Worm (Caenorhabditis elegans) whole organism, late embryonic: ENCODE data around the gene T05C7.5.

ENCODE experiments used
- C38D4.7 ChIP-seq: fragments of 200-800 bp; sonication (Bioruptor generic); optimal IDR thresholded peaks from 2 replicates; lab custom pipeline; 2018; ENCODE audit warnings: mild to moderate bottlenecking, missing genetic modification characterization, moderate library complexity, missing compliant biosample characterization
- K09A11.1 ChIP-seq: sonication (generic microtip); optimal IDR thresholded peaks from 2 replicates; lab custom pipeline; 2017; ENCODE audit warnings: antibody characterized with exemption, mild to moderate bottlenecking, missing genetic modification characterization, missing compliant biosample characterization; ENCODE audit not compliant: insufficient read depth
- T23F11.4 ChIP-seq: fragments of 200-800 bp; sonication (Bioruptor generic); optimal IDR thresholded peaks from 2 replicates; lab custom pipeline; 2018; ENCODE audit warnings: mild to moderate bottlenecking, missing genetic modification characterization, missing compliant biosample characterization
- ahr-1 ChIP-seq: sonication (generic microtip); optimal IDR thresholded peaks from 2 replicates; lab custom pipeline; 2016; ENCODE audit warnings: missing genetic modification characterization, missing compliant biosample characterization
- ceh-18 ChIP-seq: sonication (generic microtip); optimal IDR thresholded peaks from 2 replicates; lab custom pipeline; 2016; ENCODE audit warnings: missing genetic modification characterization, missing compliant biosample characterization
- ceh-19 ChIP-seq: fragments of 200-800 bp; sonication (Bioruptor generic); optimal IDR thresholded peaks from 2 replicates; lab custom pipeline; 2018; ENCODE audit warnings: mild to moderate bottlenecking, missing genetic modification characterization, missing compliant biosample characterization
- ceh-2 ChIP-seq: sonication (generic microtip); optimal IDR thresholded peaks from 2 replicates; lab custom pipeline; 2016; ENCODE audit warnings: missing genotype, missing genetic modification characterization, missing compliant biosample characterization
- ceh-22 ChIP-seq: sonication (generic microtip); optimal IDR thresholded peaks from 2 replicates; lab custom pipeline; 2017; ENCODE audit warnings: missing biosample characterization, missing genetic modification characterization
- ceh-31 ChIP-seq: sonication (generic microtip); optimal IDR thresholded peaks from 2 replicates; lab custom pipeline; 2016; ENCODE audit warnings: missing genetic modification characterization, missing compliant biosample characterization
- ceh-9 ChIP-seq: sonication (generic microtip); optimal IDR thresholded peaks from 2 replicates; lab custom pipeline; 2016; ENCODE audit warnings: mild to moderate bottlenecking, missing genetic modification characterization, inconsistent platforms, missing compliant biosample characterization
- dmd-4 ChIP-seq: sonication (generic microtip); optimal IDR thresholded peaks from 2 replicates; lab custom pipeline; 2016; ENCODE audit warnings: borderline replicate concordance, missing genetic modification characterization, missing compliant biosample characterization
- dve-1 ChIP-seq: sonication (generic microtip); optimal IDR thresholded peaks from 2 replicates; lab custom pipeline; 2017; ENCODE audit warnings: antibody characterized with exemption, mild to moderate bottlenecking, missing genetic modification characterization, missing compliant biosample characterization
- elt-2 ChIP-seq: sonication (generic microtip); optimal IDR thresholded peaks from 2 replicates; lab custom pipeline; 2016; ENCODE audit warnings: missing genetic modification reagents, missing genetic modification characterization, missing compliant biosample characterization
- eyg-1 ChIP-seq: sonication (generic microtip); optimal IDR thresholded peaks from 2 replicates; lab custom pipeline; 2016; ENCODE audit warnings: missing genotype, missing genetic modification characterization, missing compliant biosample characterization
- fkh-10 ChIP-seq: fragments of 150-350 bp; optimal IDR thresholded peaks from 2 replicates; lab custom pipeline; 2014; ENCODE audit warnings: missing biosample characterization, missing genetic modification reagents, missing genetic modification characterization
- hlh-13 ChIP-seq: fragments of 200-800 bp; sonication (Bioruptor generic); optimal IDR thresholded peaks from 2 replicates; lab custom pipeline; 2018; ENCODE audit warnings: mild to moderate bottlenecking, missing genetic modification characterization, missing compliant biosample characterization
- hlh-15 ChIP-seq: sonication (generic microtip); optimal IDR thresholded peaks from 2 replicates; lab custom pipeline; 2016; ENCODE audit warnings: missing genetic modification characterization, missing compliant biosample characterization
- hlh-30 ChIP-seq: sonication (generic microtip); optimal IDR thresholded peaks from 2 replicates; lab custom pipeline; 2017; ENCODE audit warnings: antibody characterized with exemption, missing genetic modification characterization, missing compliant biosample characterization; ENCODE audit not compliant: insufficient read depth
- lin-11 ChIP-seq: fragments of 200-800 bp; sonication (Bioruptor generic); optimal IDR thresholded peaks from 2 replicates; lab custom pipeline; 2018; ENCODE audit warnings: mild to moderate bottlenecking, missing genetic modification characterization, missing compliant biosample characterization
- madf-2 ChIP-seq: sonication (generic microtip); optimal IDR thresholded peaks from 2 replicates; lab custom pipeline; 2017; ENCODE audit warnings: missing genetic modification characterization, missing compliant biosample characterization
- mec-3 ChIP-seq: sonication (generic microtip); optimal IDR thresholded peaks from 2 replicates; lab custom pipeline; 2016; ENCODE audit warnings: borderline replicate concordance, missing genetic modification characterization, missing compliant biosample characterization
- nfya-1 ChIP-seq: sonication (generic microtip); optimal IDR thresholded peaks from 2 replicates; lab custom pipeline; 2017; ENCODE audit warnings: missing genetic modification characterization, mild to moderate bottlenecking, missing compliant biosample characterization, antibody characterized with exemption, moderate library complexity
- nhr-11 ChIP-seq: fragments of 150-350 bp; optimal IDR thresholded peaks from 2 replicates; lab custom pipeline; 2014; ENCODE audit warnings: missing biosample characterization, missing genetic modification characterization
- npax-4 ChIP-seq: sonication (generic microtip); optimal IDR thresholded peaks from 2 replicates; lab custom pipeline; 2016; ENCODE audit warnings: missing genetic modification characterization, missing compliant biosample characterization
- odd-2 ChIP-seq: sonication (generic microtip); optimal IDR thresholded peaks from 2 replicates; lab custom pipeline; 2017; ENCODE audit warnings: antibody characterized with exemption, mild to moderate bottlenecking, missing genetic modification characterization, missing compliant biosample characterization
- pag-3 ChIP-seq: sonication (generic microtip); optimal IDR thresholded peaks from 2 replicates; lab custom pipeline; 2016; ENCODE audit warnings: missing compliant biosample characterization, missing genetic modification characterization, borderline replicate concordance
- pat-9 ChIP-seq: fragments of 200-800 bp; sonication (Bioruptor generic); optimal IDR thresholded peaks from 2 replicates; lab custom pipeline; 2018; ENCODE audit warnings: mild to moderate bottlenecking, missing genetic modification characterization, moderate library complexity, missing compliant biosample characterization
- pax-1 ChIP-seq: fragments of 150-350 bp; optimal IDR thresholded peaks from 2 replicates; lab custom pipeline; 2014; ENCODE audit warnings: missing biosample characterization, missing genetic modification characterization
- pha-4 ChIP-seq: fragments of 150-350 bp; optimal IDR thresholded peaks from 2 replicates; lab custom pipeline; 2018; ENCODE audit warnings: missing biosample characterization, missing genetic modification reagents, missing genetic modification characterization
- ref-2 ChIP-seq: sonication (generic microtip); optimal IDR thresholded peaks from 2 replicates; lab custom pipeline; 2016; ENCODE audit warnings: missing genetic modification characterization, missing compliant biosample characterization
- rnt-1 ChIP-seq: sonication (generic microtip); optimal IDR thresholded peaks from 2 replicates; lab custom pipeline; 2016; ENCODE audit warnings: missing genetic modification characterization, missing compliant biosample characterization
- sox-4 ChIP-seq: sonication (generic microtip); optimal IDR thresholded peaks from 2 replicates; lab custom pipeline; 2017; ENCODE audit warnings: mild to moderate bottlenecking, missing genetic modification characterization, inconsistent platforms, missing compliant biosample characterization
- unc-42 ChIP-seq: sonication (generic microtip); optimal IDR thresholded peaks from 2 replicates; lab custom pipeline; 2016; ENCODE audit warnings: missing genotype, missing genetic modification characterization, missing compliant biosample characterization
- unc-55 ChIP-seq: sonication (generic microtip); optimal IDR thresholded peaks from 2 replicates; lab custom pipeline; 2017; ENCODE audit warnings: missing biosample characterization, missing genetic modification reagents, missing genetic modification characterization
- unc-86 ChIP-seq: sonication (generic microtip); optimal IDR thresholded peaks from 2 replicates; lab custom pipeline; 2016; ENCODE audit warnings: missing genetic modification characterization, missing compliant biosample characterization
- ztf-16 ChIP-seq: sonication (generic microtip); optimal IDR thresholded peaks from 2 replicates; lab custom pipeline; 2017; ENCODE audit warnings: missing genetic modification characterization, missing compliant biosample characterization

The T05C7.5 gene

DNA sequence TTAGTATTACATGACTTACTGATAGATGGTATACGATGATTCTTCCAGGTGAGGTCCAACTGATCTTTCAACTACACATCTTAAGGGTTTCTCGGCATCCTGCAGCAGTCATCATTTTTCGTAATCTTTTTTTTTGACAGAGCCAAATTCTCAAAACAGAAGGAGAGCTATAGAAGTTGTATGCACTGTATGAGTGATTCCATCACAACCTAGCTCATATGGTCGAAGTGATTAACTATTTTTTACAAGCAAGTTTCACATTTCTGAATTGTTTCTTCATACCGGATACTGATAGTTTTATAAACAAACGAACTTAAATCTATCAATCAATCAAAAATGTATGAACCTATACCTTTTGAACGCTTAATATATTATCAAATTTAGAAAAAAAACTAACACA lies at the start of gene T05C7.5:
T05C7.5 (minus strand) TSS at position 101 of the 400 bp plus-strand sequence.
- TF ChIP-seq C38D4.7 (GFP tag; lab: Kevin White, UChicago) (no peak), pat-9 (tag; lab: Kevin White, UChicago) (no peak), lin-11 (no peak), unc-55 (GFP tag; lab: Kevin White, UChicago) (no peak), hlh-13 (no peak), K09A11.1 (tag; lab: Kevin White, UChicago) (no peak)
- TF ChIP-seq, all 69 proteins: peak for 0

DNA sequence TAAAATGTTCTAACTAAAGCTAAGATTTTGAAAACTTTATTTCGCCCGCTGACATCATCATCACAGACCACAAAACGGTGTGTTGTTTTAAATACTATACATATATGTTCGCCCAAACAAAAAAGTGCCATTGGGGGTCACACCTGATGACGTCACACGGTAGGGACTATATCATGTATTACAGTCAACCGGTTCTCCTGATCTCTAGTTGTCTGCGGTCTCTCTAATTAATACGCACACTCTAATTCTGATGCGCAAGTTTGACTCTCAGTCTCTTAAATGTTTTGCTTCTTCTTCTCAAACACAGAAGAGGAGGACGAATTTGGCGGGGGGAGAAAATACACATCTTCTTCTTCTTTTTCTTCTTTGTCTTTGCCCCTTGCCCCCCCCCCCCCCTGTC lies 44.1 kb upstream of the T05C7.5 start:
- TF ChIP-seq elt-2 (tag; lab: Kevin White, UChicago) (no peak), hlh-13 (no peak), dve-1 (no peak), ceh-31 (no peak), hlh-15 (no peak), unc-86 (tag; lab: Kevin White, UChicago) (no peak), nhr-11 (no peak), rnt-1 (tag; lab: Kevin White, UChicago) (no peak), unc-55 (GFP tag; lab: Kevin White, UChicago) (no peak), ztf-16 (tag; lab: Kevin White, UChicago) (no peak), T23F11.4 (GFP tag; lab: Kevin White, UChicago) (no peak), ceh-2 (tag; lab: Kevin White, UChicago) (no peak), fkh-10 (GFP tag; lab: Kevin White, UChicago) (no peak)

DNA sequence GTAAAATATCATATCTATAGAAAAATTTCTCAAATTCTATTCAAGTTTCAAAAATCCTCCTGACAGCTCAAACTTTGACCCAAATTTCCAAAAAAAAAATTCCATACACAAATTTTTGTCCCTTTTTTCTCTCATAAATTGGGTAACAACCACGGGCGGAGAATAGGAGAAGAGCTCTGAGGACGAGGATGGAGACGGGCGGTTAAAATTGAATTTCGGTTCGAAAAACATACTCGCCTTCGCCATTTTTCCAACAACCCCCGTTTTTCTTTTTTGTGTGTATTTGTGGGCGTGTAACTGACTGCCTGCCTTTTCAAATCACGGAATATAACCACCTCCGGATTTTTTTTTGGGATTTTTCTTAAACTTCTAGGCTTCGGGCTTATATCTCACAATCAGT lies 39.0 kb upstream of the T05C7.5 start:
- TF ChIP-seq unc-42 (peak; percentile 74), ceh-18 (tag; lab: Kevin White, UChicago) (no peak)

- TF ChIP-seq ceh-19 (GFP tag; lab: Kevin White, UChicago) (no peak), ceh-9 (tag; lab: Kevin White, UChicago) (no peak), mec-3 (tag; lab: Kevin White, UChicago) (no peak), dmd-4 (tag; lab: Kevin White, UChicago) (no peak)
Measured at ce11 chrIV:91680-92079, 33.0 kb upstream of the T05C7.5 start, which contains the start of gene tpa-1. Gene tpa-1 (plus strand): TSS chrIV:91980.

- TF ChIP-seq nfya-1 (tag; lab: Kevin White, UChicago) = no peak
- peak; percentile 57 for TF ChIP-seq elt-2 (tag; lab: Kevin White, UChicago)
Measured at ce11 chrIV:89991-90390, 31.3 kb upstream of the T05C7.5 start, which contains the start of gene scl-23. Gene scl-23 (minus strand): TSS chrIV:90091.

DNA sequence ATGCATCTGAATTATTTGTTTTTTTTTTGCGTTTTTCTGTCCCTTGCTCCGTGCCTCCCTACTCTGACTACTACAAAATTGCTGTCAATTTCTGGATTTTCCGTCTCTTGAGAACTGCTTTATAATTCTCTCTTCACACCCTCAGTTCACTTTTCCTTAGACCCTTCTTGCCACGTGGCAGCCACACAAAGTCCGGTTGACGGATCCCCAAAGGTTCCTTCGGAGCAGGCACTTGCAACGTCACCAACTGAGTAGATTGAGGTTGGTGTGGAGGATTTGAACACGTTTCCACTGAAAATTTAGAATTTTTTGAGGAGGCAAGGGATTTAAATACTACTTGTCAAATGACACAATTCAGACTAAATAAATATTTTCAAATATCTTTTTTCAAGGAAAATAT lies 28.0 kb upstream of the T05C7.5 start:
- TF ChIP-seq ceh-22 (tag; lab: Kevin White, UChicago) = no peak
- no peak for TF ChIP-seq npax-4 (tag; lab: Kevin White, UChicago)

DNA sequence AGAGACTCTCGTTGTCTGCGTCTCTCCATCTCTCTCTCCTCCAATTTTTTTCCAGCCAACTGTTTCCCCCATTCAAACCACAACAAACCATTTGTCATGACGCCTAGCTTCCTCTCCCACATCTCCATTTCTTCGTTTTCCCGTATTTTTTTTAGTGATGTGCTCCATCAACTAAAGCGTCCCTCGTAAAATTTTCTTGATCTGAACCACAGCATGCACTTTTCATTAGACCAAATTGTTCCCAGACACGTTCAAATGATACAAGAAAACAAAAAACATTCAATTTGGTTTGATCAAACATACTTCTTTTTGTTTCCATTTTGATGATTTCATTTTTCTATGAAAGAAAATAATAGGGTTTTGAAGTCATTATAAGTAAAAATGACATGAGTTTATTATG lies 23.6 kb upstream of the T05C7.5 start:
- TF ChIP-seq C38D4.7 (GFP tag; lab: Kevin White, UChicago) = no peak

- TF ChIP-seq fkh-10 (GFP tag; lab: Kevin White, UChicago) (no peak), eyg-1 (tag; lab: Kevin White, UChicago) (no peak), ceh-31 (no peak), odd-2 (tag; lab: Kevin White, UChicago) (no peak), hlh-30 (tag; lab: Kevin White, UChicago) (no peak), pha-4 (tag; lab: Kevin White, UChicago) (no peak), ceh-18 (tag; lab: Kevin White, UChicago) (no peak), ztf-16 (tag; lab: Kevin White, UChicago) (no peak), dmd-4 (tag; lab: Kevin White, UChicago) (no peak), sox-4 (tag; lab: Kevin White, UChicago) (no peak), lin-11 (no peak), madf-2 (tag; lab: Kevin White, UChicago) (no peak), ref-2 (tag; lab: Kevin White, UChicago) (no peak), npax-4 (tag; lab: Kevin White, UChicago) (no peak), ceh-9 (tag; lab: Kevin White, UChicago) (no peak), ahr-1 (tag; lab: Kevin White, UChicago) (no peak), T23F11.4 (GFP tag; lab: Kevin White, UChicago) (no peak), pax-1 (tag; lab: Kevin White, UChicago) (no peak), pag-3 (tag; lab: Kevin White, UChicago) (no peak)
Measured at ce11 chrIV:81428-81827, 22.7 kb upstream of the T05C7.5 start.
